Fruit fly (Drosophila melanogaster): ENCODE data around the gene Gr23a.

Gr23a gene

DNA sequence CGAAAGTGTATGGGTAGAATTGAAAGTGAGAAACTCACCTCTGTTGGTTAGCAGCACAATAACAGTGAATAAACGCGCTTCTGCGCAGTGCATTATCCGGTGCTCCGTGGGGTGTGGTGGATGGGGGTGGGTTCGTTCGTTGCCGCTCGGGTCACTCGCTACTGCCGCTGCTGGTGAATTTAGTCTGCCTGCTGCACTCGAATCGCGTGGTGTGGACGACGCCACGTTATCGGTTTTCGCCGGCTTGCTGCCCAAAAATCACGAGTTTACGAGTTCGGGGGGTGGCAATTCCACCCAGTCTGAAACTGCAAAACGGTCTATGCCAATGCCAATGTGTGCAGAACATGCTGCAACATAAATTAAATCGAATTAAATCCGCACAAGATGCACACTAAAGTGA lies 7.9 kb downstream of the Gr23a start, which contains the start of gene Tmtc1 (continued):
- TF ChIP-seq chinmo (GFP tag; IDR thresholded peaks at IDR 0.05; ENCODE audit: partially characterized antibody) (0 out of 4 replicates have a peak, but pooled peaks have one; percentile 19), Jarid2 (GFP tag; optimal IDR thresholded peaks at IDR 0.05) (peak; percentile 65), Dip3 (GFP tag; optimal IDR thresholded peaks at IDR 0.05) (no peak), onecut (GFP tag; IDR thresholded peaks at IDR 0.05) (no peak), sens (GFP tag) (no peak), row (GFP tag; IDR thresholded peaks at IDR 0.05) (no peak), dm (GFP tag; optimal IDR thresholded peaks at IDR 0.05) (no peak), B-H1 (GFP tag; IDR thresholded peaks at IDR 0.05) (no peak), Lpt (GFP tag; optimal IDR thresholded peaks at IDR 0.05) (no peak), mam (GFP tag; optimal IDR thresholded peaks at IDR 0.05) (no peak), Max (GFP tag; optimal IDR thresholded peaks at IDR 0.05) (no peak), Nf-YA (GFP tag; IDR thresholded peaks at IDR 0.05) (no peak), cwo (GFP tag; optimal IDR thresholded peaks at IDR 0.05) (no peak), Sox100B (GFP tag; optimal IDR thresholded peaks at IDR 0.05) (no peak), gt (GFP tag; IDR thresholded peaks at IDR 0.05) (no peak), Stat92E (GFP tag; optimal IDR thresholded peaks at IDR 0.05) (no peak), sens-2 (GFP tag; IDR thresholded peaks at IDR 0.05) (no peak), gce (GFP tag; IDR thresholded peaks at IDR 0.05) (no peak), slbo (GFP tag; IDR thresholded peaks at IDR 0.05) (0 out of 2 replicates have a peak, but pooled peaks have one; percentile 13), Bgb (GFP tag; IDR thresholded peaks at IDR 0.05; ENCODE audit: partially characterized antibody) (peak; percentile 21; the same call in 1 of the 2 replicates), CG34376 (GFP tag; optimal IDR thresholded peaks at IDR 0.05) (no peak), hbn (GFP tag; IDR thresholded peaks at IDR 0.05; ENCODE audit: partially characterized antibody) (no peak), CG33213 (GFP tag; optimal IDR thresholded peaks at IDR 0.05) (no peak), Hmx (GFP tag; optimal IDR thresholded peaks at IDR 0.05) (no peak), CG12155 (GFP tag; optimal IDR thresholded peaks at IDR 0.05) (peak; percentile 74), CG6791 (GFP tag; IDR thresholded peaks at IDR 0.05; ENCODE audit: partially characterized antibody) (no peak), CG8388 (GFP tag; optimal IDR thresholded peaks at IDR 0.05) (no peak), nmo (GFP tag; optimal IDR thresholded peaks at IDR 0.05) (no peak), zen (tag; optimal IDR thresholded peaks at IDR 0.05) (no peak), danr (GFP tag; IDR thresholded peaks at IDR 0.05) (no peak), CG14710 (tag; optimal IDR thresholded peaks at IDR 0.05) (no peak), Gug (GFP tag; IDR thresholded peaks at IDR 0.05) (no peak), stc (GFP tag; IDR thresholded peaks at IDR 0.05) (no peak), al (GFP tag; IDR thresholded peaks at IDR 0.05) (no peak), PHDP (tag; optimal IDR thresholded peaks at IDR 0.05) (no peak), Hey (tag; optimal IDR thresholded peaks at IDR 0.05) (no peak), CHES-1-like (GFP tag; optimal IDR thresholded peaks at IDR 0.05) (no peak), CG7839 (tag; optimal IDR thresholded peaks at IDR 0.05) (no peak), pzg (GFP tag; optimal IDR thresholded peaks at IDR 0.05) (no peak), vvl (GFP tag; IDR thresholded peaks at IDR 0.05) (0 out of 2 replicates have a peak, but pooled peaks have one; percentile 19), zfh1 (GFP tag; IDR thresholded peaks at IDR 0.05) (0 out of 3 replicates have a peak, but pooled peaks have one; percentile 10), hb (GFP tag; IDR thresholded peaks at IDR 0.05; ENCODE audit: partially characterized antibody) (no peak), CG2120 (GFP tag; optimal IDR thresholded peaks at IDR 0.05) (no peak), CG10274 (GFP tag; optimal IDR thresholded peaks at IDR 0.05) (no peak), MTF-1 (GFP tag; optimal IDR thresholded peaks at IDR 0.05; ENCODE audit: borderline replicate concordance) (no peak), CG7357 (GFP tag; IDR thresholded peaks at IDR 0.05) (no peak), CG31224 (GFP tag; IDR thresholded peaks at IDR 0.05) (no peak), E2f2 (GFP tag; IDR thresholded peaks at IDR 0.05) (no peak), her (GFP tag; optimal IDR thresholded peaks at IDR 0.05) (no peak), sob (GFP tag; IDR thresholded peaks at IDR 0.05) (no peak), zen2 (GFP tag; IDR thresholded peaks at IDR 0.05; ENCODE audit: partially characterized antibody) (peak; percentile 22; the same call in 1 of the 3 replicates)

Data from whole organism, embryonic.